Worm (Caenorhabditis elegans) whole organism, L4/young adult: ENCODE data around the gene F25E5.2.

Source experiments
- W03F9.2 ChIP-seq: fragments of 150-350 bp; optimal IDR thresholded peaks from 2 replicates; lab custom pipeline; 2014; ENCODE audit warnings: missing biosample characterization, missing genetic modification characterization
- dao-5 ChIP-seq: sonication (generic microtip); optimal IDR thresholded peaks from 2 replicates; lab custom pipeline; 2016; ENCODE audit warnings: missing genotype, missing genetic modification characterization, moderate library complexity, missing compliant biosample characterization
- him-1 ChIP-seq: sonication (generic microtip); optimal IDR thresholded peaks from 2 replicates; lab custom pipeline; 2016; ENCODE audit warnings: missing genotype, missing genetic modification reagents, missing genetic modification characterization, missing compliant biosample characterization

ce11 chrV:7455008-7455407 lies at the start of gene F25E5.2:
- no peak for TF ChIP-seq dao-5 (tag; lab: Kevin White, UChicago)
- TF ChIP-seq him-1, result no peak
- no peak for TF ChIP-seq W03F9.2 (tag; lab: Kevin White, UChicago)
